Worm (Caenorhabditis elegans): ENCODE measurements around the gene ndx-9.

Gene ndx-9

DNA sequence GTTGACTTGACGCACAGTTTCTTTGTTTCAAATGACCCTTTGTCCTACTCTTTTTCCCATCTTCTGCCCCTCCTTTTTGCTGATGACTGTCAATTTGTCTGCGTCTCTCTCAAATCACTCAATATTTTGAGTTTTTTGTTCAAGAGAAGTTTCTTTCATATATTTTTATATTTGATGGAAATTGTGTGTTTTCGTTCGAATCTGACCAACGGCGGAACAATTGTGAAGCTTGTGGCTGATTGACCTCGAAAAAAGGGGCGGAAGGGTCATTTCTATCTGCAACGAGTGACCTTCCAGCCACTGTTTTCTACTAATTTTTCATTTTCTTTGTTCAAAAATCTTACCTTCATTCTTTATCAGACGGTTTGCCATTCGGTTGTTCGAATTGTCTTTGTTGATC is 33.2 kb downstream of the ndx-9 start:
- TF ChIP-seq lin-14 (GFP tag; optimal IDR thresholded peaks at IDR 0.05) = peak; percentile 15
- no peak for TF ChIP-seq unc-62 (GFP tag; optimal IDR thresholded peaks at IDR 0.05)
- no peak for TF ChIP-seq ceh-8 (GFP tag; optimal IDR thresholded peaks at IDR 0.05)

ce11 chrIV:10975968-10976367 is 35.9 kb downstream of the ndx-9 start:
- peak; percentile 48 for TF ChIP-seq nhr-47 (tag; optimal IDR thresholded peaks at IDR 0.05)
- no peak for TF ChIP-seq hlh-4 (tag; optimal IDR thresholded peaks at IDR 0.05)
- peak; percentile 14 for TF ChIP-seq xbp-1 (tag; optimal IDR thresholded peaks at IDR 0.05)
- no peak for TF ChIP-seq nhr-12 (tag; optimal IDR thresholded peaks at IDR 0.05)
- peak; percentile 14 to 65 for TF ChIP-seq lin-35 (GFP tag; optimal IDR thresholded peaks at IDR 0.05)
- TF ChIP-seq zip-4 (GFP tag; optimal IDR thresholded peaks at IDR 0.05) = no peak
- no peak for TF ChIP-seq unc-130 (tag; optimal IDR thresholded peaks at IDR 0.05)
- TF ChIP-seq hpl-2 (GFP tag; optimal IDR thresholded peaks at IDR 0.05) = no peak
- peak; percentile 69 for TF ChIP-seq blmp-1 (tag; optimal IDR thresholded peaks at IDR 0.05)
- peak; percentile 70 for TF ChIP-seq nhr-90 (tag; optimal IDR thresholded peaks at IDR 0.05; ENCODE audit: poor library complexity)
- TF ChIP-seq nhr-85 (tag) = peak; percentile 97
- TF ChIP-seq unc-98 (GFP tag; IDR thresholded peaks at IDR 0.05) = no peak
- TF ChIP-seq ets-5 (GFP tag; IDR thresholded peaks at IDR 0.05) = no peak
- TF ChIP-seq aly-2 (tag; optimal IDR thresholded peaks at IDR 0.05) = no peak
- TF ChIP-seq ceh-88 (GFP tag; IDR thresholded peaks at IDR 0.05) = no peak
- TF ChIP-seq tbx-2 (tag; optimal IDR thresholded peaks at IDR 0.05) = peak; percentile 40
- no peak for TF ChIP-seq Y116A8C.19 (tag; optimal IDR thresholded peaks at IDR 0.05; ENCODE audit: borderline replicate concordance)
- TF ChIP-seq ama-1 (optimal IDR thresholded peaks at IDR 0.05) = no peak
- no peak for TF ChIP-seq tlp-1 (tag; optimal IDR thresholded peaks at IDR 0.05)
- no peak for TF ChIP-seq dsc-1 (tag; optimal IDR thresholded peaks at IDR 0.05)
- TF ChIP-seq sox-4 (tag; optimal IDR thresholded peaks at IDR 0.05) = no peak
- TF ChIP-seq irx-1 (tag; optimal IDR thresholded peaks at IDR 0.05) = no peak
- no peak for TF ChIP-seq nhr-11 (tag; optimal IDR thresholded peaks at IDR 0.05)
- peak; percentile 34 to 35 for TF ChIP-seq efl-1 (optimal IDR thresholded peaks at IDR 0.05)
- TF ChIP-seq efl-1 (GFP tag; optimal IDR thresholded peaks at IDR 0.05 in 1 of 2) = peak in 1 of 2 experiments; percentile 89
- no peak for TF ChIP-seq efl-3 (GFP tag; optimal IDR thresholded peaks at IDR 0.05)
- no peak for TF ChIP-seq unc-86 (tag; optimal IDR thresholded peaks at IDR 0.05)
- no peak for TF ChIP-seq ztf-11 (tag; optimal IDR thresholded peaks at IDR 0.05)
- TF ChIP-seq swsn-7 (tag; optimal IDR thresholded peaks at IDR 0.05) = peak; percentile 8
- no peak for TF ChIP-seq aha-1 (tag; optimal IDR thresholded peaks at IDR 0.05)
- no peak for TF ChIP-seq ceh-90 (tag; optimal IDR thresholded peaks at IDR 0.05)
- TF ChIP-seq skn-1 (tag; optimal IDR thresholded peaks at IDR 0.05) = peak; percentile 1
- no peak for TF ChIP-seq nhr-28 (tag; optimal IDR thresholded peaks at IDR 0.05)
- peak in 2 of 3 experiments; percentile 6 for TF ChIP-seq dpl-1 (GFP tag; optimal IDR thresholded peaks at IDR 0.05)
- no peak for TF ChIP-seq snpc-4 (tag; optimal IDR thresholded peaks at IDR 0.05)
- no peak for TF ChIP-seq unc-62 (GFP tag; optimal IDR thresholded peaks at IDR 0.05)
- TF ChIP-seq mdl-1 (tag; optimal IDR thresholded peaks at IDR 0.05) = peak in 1 of 2 experiments; percentile 69
- TF ChIP-seq nhr-71 (tag; optimal IDR thresholded peaks at IDR 0.05) = peak; percentile 70
- peak; percentile 36 for TF ChIP-seq lin-13 (GFP tag; optimal IDR thresholded peaks at IDR 0.05)
- TF ChIP-seq elt-2 (tag; optimal IDR thresholded peaks at IDR 0.05) = no peak
- no peak for TF ChIP-seq unc-30 (tag; optimal IDR thresholded peaks at IDR 0.05)
- no peak for TF ChIP-seq mef-2 (tag; optimal IDR thresholded peaks at IDR 0.05)
- TF ChIP-seq isw-1 (GFP tag; IDR thresholded peaks at IDR 0.05) = no peak
- TF ChIP-seq fkh-8 (tag; optimal IDR thresholded peaks at IDR 0.05) = no peak
- peak in 3 of 6 experiments; percentile 12 to 77 (median 18) for TF ChIP-seq elt-3 (tag; optimal IDR thresholded peaks at IDR 0.05)
- TF ChIP-seq mep-1 (tag; optimal IDR thresholded peaks at IDR 0.05) = peak; percentile 48
- TF ChIP-seq pax-3 (tag; optimal IDR thresholded peaks at IDR 0.05) = no peak
- TF ChIP-seq fkh-10 (GFP tag; optimal IDR thresholded peaks at IDR 0.05) = no peak
- TF ChIP-seq C16A3.4 (tag; optimal IDR thresholded peaks at IDR 0.05) = peak; percentile 38
- peak; percentile 77 for TF ChIP-seq nhr-20 (tag; optimal IDR thresholded peaks at IDR 0.05)
- TF ChIP-seq pqm-1 (tag; optimal IDR thresholded peaks at IDR 0.05) = no peak

Data from whole organism, L1 larva.